Worm (Caenorhabditis elegans) whole organism, L1 larva: ENCODE results near the gene F53F4.2.
A peak's percentile ranks its signal among the peaks of the same experiment; 100 is the strongest.

Experiments
- C04F5.9 ChIP-seq: sonication (generic microtip); optimal IDR thresholded peaks from 2 replicates; lab custom pipeline; 2016; ENCODE audit warnings: missing genetic modification characterization, missing compliant biosample characterization
- C16A3.4 ChIP-seq: fragments of 150-350 bp; optimal IDR thresholded peaks from 2 replicates; lab custom pipeline; 2014; ENCODE audit warnings: missing biosample characterization, missing genetic modification characterization
- F16B12.6 ChIP-seq: fragments of 150-350 bp; optimal IDR thresholded peaks from 2 replicates; lab custom pipeline; 2014; ENCODE audit warnings: missing biosample characterization, missing genetic modification characterization
- Y116A8C.19 ChIP-seq: sonication (generic microtip); optimal IDR thresholded peaks from 2 replicates; lab custom pipeline; 2016; ENCODE audit warnings: missing compliant biosample characterization, missing genetic modification characterization, borderline replicate concordance
- alr-1 ChIP-seq: fragments of 200-800 bp; sonication (Bioruptor generic); optimal IDR thresholded peaks from 2 replicates; lab custom pipeline; 2018; ENCODE audit warnings: borderline replicate concordance, mild to moderate bottlenecking, missing genetic modification characterization, missing compliant biosample characterization
- blmp-1 ChIP-seq: fragments of 150-350 bp; optimal IDR thresholded peaks from 2 replicates; lab custom pipeline; 2014; ENCODE audit warnings: missing biosample characterization, missing genetic modification characterization
- ceh-63 ChIP-seq: fragments of 200-800 bp; sonication (Bioruptor generic); optimal IDR thresholded peaks from 2 replicates; lab custom pipeline; 2018; ENCODE audit warnings: mild to moderate bottlenecking, missing genetic modification characterization, missing compliant biosample characterization
- ceh-8 ChIP-seq: fragments of 200-800 bp; sonication (Bioruptor generic); optimal IDR thresholded peaks from 2 replicates; lab custom pipeline; 2018; ENCODE audit warnings: mild to moderate bottlenecking, missing genetic modification characterization, moderate library complexity, missing compliant biosample characterization
- ceh-82 ChIP-seq, 3 experiments: fragments of 150-350 bp in 1 of 3; sonication (generic microtip) in 2 of 3; optimal IDR thresholded peaks; 2 replicates each; lab custom pipeline; 2014 to 2017; ENCODE audit warnings: missing biosample characterization in 3 of 3, missing genetic modification characterization in 3 of 3
- ceh-90 ChIP-seq: sonication (generic microtip); optimal IDR thresholded peaks from 2 replicates; lab custom pipeline; 2016; ENCODE audit warnings: missing genetic modification characterization, missing compliant biosample characterization
- efl-1 ChIP-seq, 4 experiments: fragments of 150-350 bp; optimal IDR thresholded peaks in 3 of 4; peaks in 1 of 4; 1 replicate in 1 of 4; 2 replicates in 3 of 4; lab custom pipeline; 2014; ENCODE audit warnings: missing biosample characterization in 2 of 4, missing genetic modification characterization in 2 of 4, missing genetic modification reagents in 2 of 4
- elt-2 ChIP-seq: sonication (generic microtip); optimal IDR thresholded peaks from 2 replicates; lab custom pipeline; 2016; ENCODE audit warnings: missing genetic modification characterization, mild to moderate bottlenecking, inconsistent platforms, missing compliant biosample characterization, missing genetic modification reagents
- elt-3 ChIP-seq, 6 experiments: fragments of 150-350 bp in 1 of 6; sonication (generic microtip); optimal IDR thresholded peaks; 2 replicates each; lab custom pipeline; 2017 to 2018; ENCODE audit warnings: missing biosample characterization in 6 of 6, missing genetic modification characterization in 6 of 6, inconsistent platforms in 1 of 6
- fkh-10 ChIP-seq: sonication (generic microtip); optimal IDR thresholded peaks from 2 replicates; lab custom pipeline; 2017; ENCODE audit warnings: missing biosample characterization, missing genetic modification reagents, missing genetic modification characterization
- fkh-4 ChIP-seq: sonication (generic microtip); optimal IDR thresholded peaks from 2 replicates; lab custom pipeline; 2016; ENCODE audit warnings: missing compliant biosample characterization, missing genetic modification characterization, borderline replicate concordance
- fkh-8 ChIP-seq: sonication (generic microtip); optimal IDR thresholded peaks from 2 replicates; lab custom pipeline; 2016; ENCODE audit warnings: mild to moderate bottlenecking, missing genetic modification characterization, missing compliant biosample characterization
- hlh-4 ChIP-seq: sonication (generic microtip); optimal IDR thresholded peaks from 2 replicates; lab custom pipeline; 2016; ENCODE audit warnings: mild to moderate bottlenecking, missing genetic modification characterization, missing compliant biosample characterization
- irx-1 ChIP-seq: sonication (generic microtip); optimal IDR thresholded peaks from 2 replicates; lab custom pipeline; 2016; ENCODE audit warnings: missing genetic modification characterization, missing compliant biosample characterization
- jun-1 ChIP-seq: fragments of 150-350 bp; optimal IDR thresholded peaks from 2 replicates; lab custom pipeline; 2014; ENCODE audit warnings: missing biosample characterization, missing genetic modification reagents, missing genetic modification characterization
- lin-15B ChIP-seq: fragments of 150-350 bp; sonication (generic microtip); optimal IDR thresholded peaks from 3 replicates; lab custom pipeline; 2014; ENCODE audit warnings: missing biosample characterization, missing genetic modification characterization
- lin-39 ChIP-seq: fragments of 150-350 bp; optimal IDR thresholded peaks from 2 replicates; lab custom pipeline; 2014; ENCODE audit warnings: missing biosample characterization, missing genetic modification reagents, missing genetic modification characterization
- lir-3 ChIP-seq: sonication (generic microtip); optimal IDR thresholded peaks from 2 replicates; lab custom pipeline; 2016; ENCODE audit warnings: mild to moderate bottlenecking, missing genetic modification characterization, moderate library complexity, missing compliant biosample characterization; ENCODE audit not compliant: poor library complexity
- mab-9 ChIP-seq: fragments of 200-800 bp; sonication (Bioruptor generic); IDR thresholded peaks from 2 replicates; pipeline ENCODE4 v1.3.6; 2022; ENCODE audit warnings: missing genetic modification reagents, missing genetic modification characterization, missing compliant biosample characterization
- mdl-1 ChIP-seq, 2 experiments: fragments of 150-350 bp; optimal IDR thresholded peaks; 2 replicates each; lab custom pipeline; 2014 to 2017; ENCODE audit warnings: missing biosample characterization in 2 of 2, missing genetic modification characterization in 2 of 2, inconsistent platforms in 1 of 2
- mef-2 ChIP-seq: fragments of 150-350 bp; optimal IDR thresholded peaks from 2 replicates; lab custom pipeline; 2014; ENCODE audit warnings: missing biosample characterization, missing genetic modification characterization
- mep-1 ChIP-seq: fragments of 150-350 bp; optimal IDR thresholded peaks from 2 replicates; lab custom pipeline; 2014; ENCODE audit warnings: missing biosample characterization, missing genetic modification characterization
- nhr-11 ChIP-seq: fragments of 150-350 bp; optimal IDR thresholded peaks from 2 replicates; lab custom pipeline; 2014; ENCODE audit warnings: missing biosample characterization, missing genetic modification characterization
- nhr-19 ChIP-seq: fragments of 200-800 bp; sonication (Bioruptor generic); conservative IDR thresholded peaks from 2 replicates; pipeline ENCODE4 v1.3.6; 2022; ENCODE audit warnings: missing genetic modification characterization, missing compliant biosample characterization
- nhr-20 ChIP-seq: sonication (generic microtip); optimal IDR thresholded peaks from 2 replicates; lab custom pipeline; 2016; ENCODE audit warnings: mild to moderate bottlenecking, missing genetic modification characterization, missing compliant biosample characterization
- nhr-28 ChIP-seq: fragments of 150-350 bp; optimal IDR thresholded peaks from 2 replicates; lab custom pipeline; 2014; ENCODE audit warnings: missing biosample characterization, missing genetic modification characterization
- nhr-47 ChIP-seq: sonication (generic microtip); optimal IDR thresholded peaks from 2 replicates; lab custom pipeline; 2016; ENCODE audit warnings: mild to moderate bottlenecking, missing genetic modification characterization, moderate library complexity, missing compliant biosample characterization
- nhr-71 ChIP-seq: sonication (generic microtip); optimal IDR thresholded peaks from 2 replicates; lab custom pipeline; 2016; ENCODE audit warnings: mild to moderate bottlenecking, missing genetic modification characterization, moderate library complexity, missing compliant biosample characterization
- nhr-76 ChIP-seq: sonication (generic microtip); optimal IDR thresholded peaks from 2 replicates; lab custom pipeline; 2017; ENCODE audit warnings: missing biosample characterization, missing genetic modification characterization
- nhr-85 ChIP-seq: sonication (generic microtip); peaks from one replicate; lab custom pipeline; 2016; ENCODE audit warnings: missing genetic modification characterization, inconsistent platforms, missing compliant biosample characterization
- nhr-90 ChIP-seq: sonication (generic microtip); optimal IDR thresholded peaks from 2 replicates; lab custom pipeline; 2016; ENCODE audit warnings: mild to moderate bottlenecking, missing genetic modification characterization, missing compliant biosample characterization; ENCODE audit not compliant: poor library complexity
- pag-3 ChIP-seq: sonication (generic microtip); optimal IDR thresholded peaks from 2 replicates; lab custom pipeline; 2017; ENCODE audit warnings: missing genetic modification characterization, mild to moderate bottlenecking, missing compliant biosample characterization, antibody characterized with exemption, borderline replicate concordance; ENCODE audit not compliant: insufficient read depth
- pax-3 ChIP-seq: fragments of 200-800 bp; sonication (Bioruptor generic); optimal IDR thresholded peaks from 2 replicates; lab custom pipeline; 2018; ENCODE audit warnings: mild to moderate bottlenecking, missing genetic modification characterization, moderate library complexity, missing compliant biosample characterization
- rnt-1 ChIP-seq: sonication (generic microtip); optimal IDR thresholded peaks from 2 replicates; lab custom pipeline; 2016; ENCODE audit warnings: mild to moderate bottlenecking, missing genetic modification characterization, moderate library complexity, missing compliant biosample characterization
- snu-23 ChIP-seq: sonication (generic microtip); optimal IDR thresholded peaks from 2 replicates; lab custom pipeline; 2016; ENCODE audit warnings: missing genetic modification characterization, missing compliant biosample characterization
- sox-4 ChIP-seq: sonication (generic microtip); optimal IDR thresholded peaks from 2 replicates; lab custom pipeline; 2016; ENCODE audit warnings: missing genetic modification characterization, missing compliant biosample characterization
- sptf-1 ChIP-seq: fragments of 150-350 bp; optimal IDR thresholded peaks from 2 replicates; lab custom pipeline; 2014; ENCODE audit warnings: missing biosample characterization, missing genetic modification characterization
- sup-37 ChIP-seq: fragments of 200-800 bp; sonication (Bioruptor generic); optimal IDR thresholded peaks from 2 replicates; lab custom pipeline; 2018; ENCODE audit warnings: mild to moderate bottlenecking, missing genetic modification characterization, missing compliant biosample characterization
- swsn-7 ChIP-seq: sonication (generic microtip); optimal IDR thresholded peaks from 2 replicates; lab custom pipeline; 2016; ENCODE audit warnings: missing genetic modification characterization, missing compliant biosample characterization
- unc-62 ChIP-seq: fragments of 150-350 bp; optimal IDR thresholded peaks from 2 replicates; lab custom pipeline; 2014; ENCODE audit warnings: missing biosample characterization, missing genetic modification reagents, missing genetic modification characterization
- unc-98 ChIP-seq: fragments of 200-800 bp; sonication (Bioruptor generic); IDR thresholded peaks from 2 replicates; pipeline ENCODE4 v1.3.6; 2022; ENCODE audit warnings: missing genetic modification characterization, missing compliant biosample characterization
- vab-15 ChIP-seq: sonication (generic microtip); optimal IDR thresholded peaks from 2 replicates; lab custom pipeline; 2017; ENCODE audit warnings: missing genotype, mild to moderate bottlenecking, missing genetic modification characterization, missing compliant biosample characterization
- xbp-1 ChIP-seq: sonication (generic microtip); optimal IDR thresholded peaks from 2 replicates; lab custom pipeline; 2016; ENCODE audit warnings: missing genetic modification characterization, missing compliant biosample characterization
- zip-4 ChIP-seq: fragments of 200-800 bp; sonication (Bioruptor generic); optimal IDR thresholded peaks from 2 replicates; lab custom pipeline; 2018; ENCODE audit warnings: mild to moderate bottlenecking, missing genetic modification characterization, moderate library complexity, missing compliant biosample characterization

The F53F4.2 gene

ce11 chrV:13565781-13566180 lies 23.6 kb downstream of the F53F4.2 start, which contains the start of gene slrp-1:
TSS of gene slrp-1 (plus strand) at chrV:13565863.
- TF ChIP-seq efl-1 (optimal IDR thresholded peaks at IDR 0.05; lab: Kevin White, UChicago) (no peak), efl-1 (GFP tag; optimal IDR thresholded peaks at IDR 0.05 in 1 of 2; lab: Kevin White, UChicago) (peak in 1 of 2 experiments; percentile 79), pag-3 (tag; lab: Kevin White, UChicago) (no peak), nhr-85 (tag; lab: Kevin White, UChicago) (peak; percentile 53)

DNA sequence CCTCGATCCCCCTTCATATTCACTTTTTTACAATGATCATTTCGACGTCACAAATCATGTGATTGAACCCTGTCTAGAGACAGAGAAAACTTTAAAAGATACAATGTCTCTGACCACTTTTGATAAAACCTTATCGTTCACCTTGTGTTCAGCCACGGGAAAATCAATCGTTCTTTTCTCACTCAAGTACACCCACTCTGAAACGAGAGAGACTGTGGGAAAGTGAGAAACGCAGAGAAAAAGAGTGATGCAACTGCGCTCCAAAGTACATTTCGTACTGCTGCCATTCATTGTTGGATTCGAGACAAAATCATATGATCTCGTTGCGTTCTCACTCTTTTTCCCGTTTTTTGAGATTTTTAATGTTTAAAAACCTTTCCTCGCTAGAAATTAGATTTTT lies 24.2 kb downstream of the F53F4.2 start:
- TF ChIP-seq hlh-4, result no peak
- TF ChIP-seq lir-3 (tag; lab: Kevin White, UChicago), result peak; percentile 79
- peak; percentile 98 for TF ChIP-seq nhr-20 (tag; lab: Kevin White, UChicago)
- TF ChIP-seq Y116A8C.19, result no peak
- peak in 5 of 6 experiments; percentile 12 to 97 (median 83) for TF ChIP-seq elt-3 (tag; optimal IDR thresholded peaks at IDR 0.05; lab: Kevin White, UChicago)
- peak; percentile 7 for TF ChIP-seq lin-39
- peak; percentile 41 to 80 (median 69) for TF ChIP-seq ceh-82 (tag; optimal IDR thresholded peaks at IDR 0.05; lab: Kevin White, UChicago)
- TF ChIP-seq irx-1, result peak; percentile 80
- TF ChIP-seq C04F5.9 (tag; lab: Kevin White, UChicago), result peak; percentile 66
- peak; percentile 63 for TF ChIP-seq mab-9
- peak; percentile 92 for TF ChIP-seq nhr-90
- TF ChIP-seq unc-98, result peak; percentile 37; the same call in 1 of the 2 replicates
- no peak for TF ChIP-seq fkh-4 (tag; lab: Kevin White, UChicago)
- no peak for TF ChIP-seq alr-1 (tag; lab: Kevin White, UChicago)
- no peak for TF ChIP-seq nhr-76 (tag; lab: Kevin White, UChicago)
- TF ChIP-seq snu-23 (GFP tag; lab: Kevin White, UChicago), result peak; percentile 96
- TF ChIP-seq vab-15 (tag; lab: Kevin White, UChicago), result peak; percentile 33
- TF ChIP-seq lin-15B, result peak; percentile 86
- TF ChIP-seq pag-3 (tag; lab: Kevin White, UChicago), result peak; percentile 97
- TF ChIP-seq nhr-19 (GFP tag; lab: Robert Waterston, UW), result peak; percentile 94
- peak; percentile 76 for TF ChIP-seq jun-1 (tag; lab: Kevin White, UChicago)
- no peak for TF ChIP-seq ceh-63
- TF ChIP-seq zip-4, result peak; percentile 56
- no peak for TF ChIP-seq mef-2 (tag; lab: Kevin White, UChicago)
- TF ChIP-seq sptf-1 (tag; lab: Kevin White, UChicago), result no peak
- TF ChIP-seq elt-2, result peak; percentile 92
- peak; percentile 77 for TF ChIP-seq fkh-8 (tag; lab: Kevin White, UChicago)
- TF ChIP-seq swsn-7, result peak; percentile 90
- no peak for TF ChIP-seq nhr-28 (tag; lab: Kevin White, UChicago)
- peak; percentile 44 for TF ChIP-seq F16B12.6 (tag; lab: Kevin White, UChicago)
- TF ChIP-seq mdl-1 (tag; optimal IDR thresholded peaks at IDR 0.05; lab: Kevin White, UChicago), result peak in 1 of 2 experiments; percentile 89
- peak; percentile 90 for TF ChIP-seq nhr-47 (tag; lab: Kevin White, UChicago)
- peak; percentile 24 for TF ChIP-seq fkh-10 (GFP tag; lab: Kevin White, UChicago)
- TF ChIP-seq ceh-8 (GFP tag; lab: Kevin White, UChicago), result no peak
- no peak for TF ChIP-seq unc-62 (GFP tag; lab: Kevin White, UChicago)
- TF ChIP-seq sox-4, result peak; percentile 50
- peak; percentile 90 for TF ChIP-seq blmp-1 (tag; lab: Kevin White, UChicago)
- peak; percentile 97 for TF ChIP-seq nhr-71
- TF ChIP-seq pax-3 (tag; lab: Kevin White, UChicago), result peak; percentile 93
- peak; percentile 42 for TF ChIP-seq nhr-11 (tag; lab: Kevin White, UChicago)
- TF ChIP-seq ceh-90 (tag; lab: Kevin White, UChicago), result peak; percentile 50
- peak; percentile 88 for TF ChIP-seq xbp-1 (tag; lab: Kevin White, UChicago)
- peak; percentile 90 for TF ChIP-seq rnt-1 (tag; lab: Kevin White, UChicago)
- TF ChIP-seq sup-37, result peak; percentile 59
- TF ChIP-seq nhr-85 (tag; lab: Kevin White, UChicago), result peak; percentile 96
- peak; percentile 93 for TF ChIP-seq mep-1 (tag; lab: Kevin White, UChicago)
- peak; percentile 95 for TF ChIP-seq C16A3.4 (tag; lab: Kevin White, UChicago)
